Worm (Caenorhabditis elegans): Measurements from ENCODE around the gene tofu-6.

- TF ChIP-seq nhr-11 (tag; optimal IDR thresholded peaks at IDR 0.05) (no peak), ceh-14 (tag; optimal IDR thresholded peaks at IDR 0.05) (no peak), unc-55 (GFP tag; optimal IDR thresholded peaks at IDR 0.05) (no peak), pax-1 (tag; optimal IDR thresholded peaks at IDR 0.05) (no peak), dve-1 (tag; optimal IDR thresholded peaks at IDR 0.05) (no peak)
These were observed 36.8 kb upstream of the tofu-6 start for ce11 chrII:5384282-5384681.
